Worm (Caenorhabditis elegans) whole organism, L1 larva: ENCODE results near the gene sdz-21.

Experiments used
- C04F5.9 ChIP-seq: sonication (generic microtip); optimal IDR thresholded peaks from 2 replicates; lab custom pipeline; 2016; ENCODE audit warnings: missing genetic modification characterization, missing compliant biosample characterization
- C16A3.4 ChIP-seq: fragments of 150-350 bp; optimal IDR thresholded peaks from 2 replicates; lab custom pipeline; 2014; ENCODE audit warnings: missing biosample characterization, missing genetic modification characterization
- alr-1 ChIP-seq: fragments of 200-800 bp; sonication (Bioruptor generic); optimal IDR thresholded peaks from 2 replicates; lab custom pipeline; 2018; ENCODE audit warnings: borderline replicate concordance, mild to moderate bottlenecking, missing genetic modification characterization, missing compliant biosample characterization
- aly-2 ChIP-seq: fragments of 150-350 bp; optimal IDR thresholded peaks from 2 replicates; lab custom pipeline; 2014; ENCODE audit warnings: missing biosample characterization, missing genetic modification characterization
- blmp-1 ChIP-seq: fragments of 150-350 bp; optimal IDR thresholded peaks from 2 replicates; lab custom pipeline; 2014; ENCODE audit warnings: missing biosample characterization, missing genetic modification characterization
- ceh-82 ChIP-seq, 3 experiments: fragments of 150-350 bp in 1 of 3; sonication (generic microtip) in 2 of 3; optimal IDR thresholded peaks; 2 replicates each; lab custom pipeline; 2014 to 2017; ENCODE audit warnings: missing biosample characterization in 3 of 3, missing genetic modification characterization in 3 of 3
- efl-3 ChIP-seq: fragments of 200-800 bp; sonication (Bioruptor generic); optimal IDR thresholded peaks from 2 replicates; lab custom pipeline; 2018; ENCODE audit warnings: mild to moderate bottlenecking, missing genetic modification characterization, missing compliant biosample characterization
- elt-2 ChIP-seq: sonication (generic microtip); optimal IDR thresholded peaks from 2 replicates; lab custom pipeline; 2016; ENCODE audit warnings: missing genetic modification characterization, mild to moderate bottlenecking, inconsistent platforms, missing compliant biosample characterization, missing genetic modification reagents
- elt-3 ChIP-seq, 6 experiments: fragments of 150-350 bp in 1 of 6; sonication (generic microtip); optimal IDR thresholded peaks; 2 replicates each; lab custom pipeline; 2017 to 2018; ENCODE audit warnings: missing biosample characterization in 6 of 6, missing genetic modification characterization in 6 of 6, inconsistent platforms in 1 of 6
- fos-1 ChIP-seq: fragments of 150-350 bp; optimal IDR thresholded peaks from 2 replicates; lab custom pipeline; 2014; ENCODE audit warnings: missing biosample characterization, missing genetic modification characterization
- grh-1 ChIP-seq: fragments of 200-800 bp; sonication (Bioruptor generic); IDR thresholded peaks from 2 replicates; pipeline ENCODE4 v1.3.6; 2022; ENCODE audit warnings: missing genetic modification reagents, missing genetic modification characterization, missing compliant biosample characterization
- hlh-4 ChIP-seq: sonication (generic microtip); optimal IDR thresholded peaks from 2 replicates; lab custom pipeline; 2016; ENCODE audit warnings: mild to moderate bottlenecking, missing genetic modification characterization, missing compliant biosample characterization
- lin-13 ChIP-seq: fragments of 150-350 bp; optimal IDR thresholded peaks from 2 replicates; lab custom pipeline; 2014; ENCODE audit warnings: missing biosample characterization, missing genetic modification reagents, missing genetic modification characterization
- mef-2 ChIP-seq: fragments of 150-350 bp; optimal IDR thresholded peaks from 2 replicates; lab custom pipeline; 2014; ENCODE audit warnings: missing biosample characterization, missing genetic modification characterization
- mep-1 ChIP-seq: fragments of 150-350 bp; optimal IDR thresholded peaks from 2 replicates; lab custom pipeline; 2014; ENCODE audit warnings: missing biosample characterization, missing genetic modification characterization
- nhr-11 ChIP-seq: fragments of 150-350 bp; optimal IDR thresholded peaks from 2 replicates; lab custom pipeline; 2014; ENCODE audit warnings: missing biosample characterization, missing genetic modification characterization
- nhr-20 ChIP-seq: sonication (generic microtip); optimal IDR thresholded peaks from 2 replicates; lab custom pipeline; 2016; ENCODE audit warnings: mild to moderate bottlenecking, missing genetic modification characterization, missing compliant biosample characterization
- nhr-28 ChIP-seq: fragments of 150-350 bp; optimal IDR thresholded peaks from 2 replicates; lab custom pipeline; 2014; ENCODE audit warnings: missing biosample characterization, missing genetic modification characterization
- unc-98 ChIP-seq: fragments of 200-800 bp; sonication (Bioruptor generic); IDR thresholded peaks from 2 replicates; pipeline ENCODE4 v1.3.6; 2022; ENCODE audit warnings: missing genetic modification characterization, missing compliant biosample characterization
- ztf-4 ChIP-seq: fragments of 150-350 bp; optimal IDR thresholded peaks from 2 replicates; lab custom pipeline; 2014; ENCODE audit warnings: missing biosample characterization, missing genetic modification characterization

Gene sdz-21

ce11 chrIII:5614648-5615047 is 42.2 kb downstream of the sdz-21 start, which contains the start of gene basl-1:
basl-1 (plus strand) TSS chrIII:5614948.
- TF ChIP-seq ztf-4 (tag; lab: Kevin White, UChicago) (no peak), mef-2 (tag; lab: Kevin White, UChicago) (no peak), nhr-11 (no peak), lin-13 (GFP tag; lab: Kevin White, UChicago) (no peak), C04F5.9 (tag; lab: Kevin White, UChicago) (no peak), C16A3.4 (tag; lab: Kevin White, UChicago) (no peak), blmp-1 (tag; lab: Kevin White, UChicago) (no peak), nhr-28 (tag; lab: Kevin White, UChicago) (no peak), nhr-20 (tag; lab: Kevin White, UChicago) (no peak), alr-1 (no peak), efl-3 (GFP tag; lab: Kevin White, UChicago) (no peak), fos-1 (tag; lab: Kevin White, UChicago) (no peak), aly-2 (no peak), mep-1 (no peak)

ce11 chrIII:5611604-5612324 is 45.1 kb downstream of the sdz-21 start, which contains the start of gene bas-1:
bas-1 (plus strand) TSS chrIII:5612274.
- no peak for TF ChIP-seq grh-1 (GFP tag; lab: Robert Waterston, UW)
- TF ChIP-seq elt-3 (tag; optimal IDR thresholded peaks at IDR 0.05; lab: Kevin White, UChicago), result peak in 1 of 6 experiments; percentile 10

ce11 chrIII:5610276-5610675 is 46.6 kb downstream of the sdz-21 start, which contains the start of gene C05D2.8:
C05D2.8 (minus strand) TSS chrIII:5610346.
- TF ChIP-seq nhr-28 (tag; lab: Kevin White, UChicago), result no peak
- TF ChIP-seq hlh-4 (tag; lab: Kevin White, UChicago), result no peak
- no peak for TF ChIP-seq ceh-82 (tag; optimal IDR thresholded peaks at IDR 0.05; lab: Kevin White, UChicago)
- TF ChIP-seq elt-2, result peak; percentile 35
- TF ChIP-seq unc-98 (GFP tag; lab: Robert Waterston, UW), result no peak
